Fruit fly (Drosophila melanogaster) whole organism, adult: ENCODE results near the gene CG9287.
A peak's percentile ranks its signal among the peaks of the same experiment; 100 is the strongest.

ENCODE experiments used
- CG11617 ChIP-seq: fragments of 200-800 bp; sonication (Bioruptor generic); optimal IDR thresholded peaks from 2 replicates; lab custom pipeline; 2017; ENCODE audit warnings: mild to moderate bottlenecking, missing biosample characterization, missing genetic modification reagents, missing genetic modification characterization
- CG14711 ChIP-seq: fragments of 200-800 bp; sonication (Bioruptor generic); optimal IDR thresholded peaks from 2 replicates; lab custom pipeline; 2018; ENCODE audit warnings: missing biosample characterization, mild to moderate bottlenecking, missing genetic modification characterization, moderate library complexity
- CG1620 ChIP-seq: fragments of 200-800 bp; sonication (Bioruptor generic); optimal IDR thresholded peaks from 2 replicates; lab custom pipeline; 2016; ENCODE audit warnings: missing biosample characterization, missing genetic modification characterization
- CG33017 ChIP-seq: fragments of 200-800 bp; sonication (Bioruptor generic); optimal IDR thresholded peaks from 2 replicates; lab custom pipeline; 2018; ENCODE audit warnings: missing biosample characterization, mild to moderate bottlenecking, missing genetic modification characterization, moderate library complexity
- Clk ChIP-seq: fragments of 200-800 bp; sonication (Bioruptor generic); optimal IDR thresholded peaks from 2 replicates; lab custom pipeline; 2017; ENCODE audit warnings: missing biosample characterization, missing genetic modification characterization
- Crg-1 ChIP-seq: fragments of 200-800 bp; sonication (Bioruptor generic); optimal IDR thresholded peaks from 2 replicates; lab custom pipeline; 2016; ENCODE audit warnings: missing biosample characterization, missing genetic modification characterization
- Hr96 ChIP-seq: fragments of 200-800 bp; sonication (Bioruptor generic); optimal IDR thresholded peaks from 2 replicates; lab custom pipeline; 2016; ENCODE audit warnings: missing biosample characterization, missing genetic modification characterization
- Mnt ChIP-seq: fragments of 200-800 bp; sonication (Bioruptor generic); optimal IDR thresholded peaks from 2 replicates; lab custom pipeline; 2016; ENCODE audit warnings: missing biosample characterization, mild to moderate bottlenecking, missing genetic modification characterization
- cnc ChIP-seq, 2 experiments: fragments of >200 bp; optimal IDR thresholded peaks; 2 replicates each; lab custom pipeline; 2017
- kay ChIP-seq: fragments of 200-800 bp; sonication (Bioruptor generic); peaks from one replicate; lab custom pipeline; 2016; ENCODE audit warnings: missing biosample characterization, missing genetic modification characterization, borderline replicate concordance
- ovo ChIP-seq: fragments of 200-800 bp; sonication (Bioruptor generic); optimal IDR thresholded peaks from 2 replicates; lab custom pipeline; 2016; ENCODE audit warnings: missing biosample characterization, missing genetic modification characterization
- pad ChIP-seq: fragments of 200-800 bp; sonication (Bioruptor generic); optimal IDR thresholded peaks from 3 replicates; lab custom pipeline; 2017; ENCODE audit warnings: missing biosample characterization, missing genetic modification characterization, mild to moderate bottlenecking, moderate library complexity, missing genetic modification reagents
- tj ChIP-seq: fragments of 200-800 bp; sonication (Bioruptor generic); optimal IDR thresholded peaks from 3 replicates; lab custom pipeline; 2017; ENCODE audit warnings: missing biosample characterization, mild to moderate bottlenecking, missing genetic modification characterization, moderate library complexity

DNA sequence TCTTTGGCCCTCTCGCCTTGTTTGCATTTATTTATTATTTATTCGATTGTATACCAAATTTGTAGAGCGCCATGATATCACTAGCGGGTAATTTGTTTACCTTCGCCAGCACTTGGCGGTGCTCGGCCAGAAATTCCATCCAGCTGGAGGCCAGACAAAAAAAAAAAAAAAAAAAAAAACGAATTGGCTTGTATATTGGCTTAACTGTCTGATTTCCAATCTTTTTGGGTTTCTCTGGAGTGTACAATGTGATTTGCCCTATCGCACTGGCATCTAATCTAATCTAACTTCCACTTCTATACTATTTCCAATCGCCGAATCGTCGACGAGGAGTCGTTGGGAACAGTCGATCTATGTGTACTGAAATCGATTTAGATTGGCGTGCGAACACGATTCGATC is 40.1 kb upstream of the CG9287 start:
- TF ChIP-seq CG33017 (tag; lab: Kevin White, UChicago) = no peak
- TF ChIP-seq CG1620 (GFP tag; lab: Kevin White, UChicago) = no peak
- peak; percentile 30 for TF ChIP-seq kay (GFP tag; lab: Kevin White, UChicago)
- no peak for TF ChIP-seq CG11617 (GFP tag; lab: Kevin White, UChicago)
- TF ChIP-seq CG14711 (tag; lab: Kevin White, UChicago) = no peak
- no peak for TF ChIP-seq Mnt (GFP tag; lab: Kevin White, UChicago)
- TF ChIP-seq ovo (GFP tag; lab: Kevin White, UChicago) = no peak
- no peak for TF ChIP-seq Crg-1
- no peak for TF ChIP-seq cnc (optimal IDR thresholded peaks at IDR 0.05; lab: Kevin White, UChicago)
- TF ChIP-seq pad = no peak
- no peak for TF ChIP-seq Clk
- TF ChIP-seq tj = no peak
- TF ChIP-seq Hr96 (GFP tag; lab: Kevin White, UChicago) = no peak
